Worm (Caenorhabditis elegans) whole organism, late embryonic: ENCODE results near the gene C13C4.6.

Experiments
- C38D4.7 ChIP-seq: fragments of 200-800 bp; sonication (Bioruptor generic); optimal IDR thresholded peaks from 2 replicates; lab custom pipeline; 2018; ENCODE audit warnings: mild to moderate bottlenecking, missing genetic modification characterization, moderate library complexity, missing compliant biosample characterization
- K02D7.2 ChIP-seq: sonication (generic microtip); optimal IDR thresholded peaks from 2 replicates; lab custom pipeline; 2017; ENCODE audit warnings: mild to moderate bottlenecking, missing genetic modification characterization, missing compliant biosample characterization
- T23F11.4 ChIP-seq: fragments of 200-800 bp; sonication (Bioruptor generic); optimal IDR thresholded peaks from 2 replicates; lab custom pipeline; 2018; ENCODE audit warnings: mild to moderate bottlenecking, missing genetic modification characterization, missing compliant biosample characterization
- ahr-1 ChIP-seq: sonication (generic microtip); optimal IDR thresholded peaks from 2 replicates; lab custom pipeline; 2016; ENCODE audit warnings: missing genetic modification characterization, missing compliant biosample characterization
- ama-1 ChIP-seq: fragments of 150-350 bp; optimal IDR thresholded peaks from 2 replicates; lab custom pipeline; 2014
- ceh-14 ChIP-seq: sonication (generic microtip); optimal IDR thresholded peaks from 2 replicates; lab custom pipeline; 2016; ENCODE audit warnings: missing genotype, missing genetic modification characterization, missing compliant biosample characterization
- ceh-19 ChIP-seq: fragments of 200-800 bp; sonication (Bioruptor generic); optimal IDR thresholded peaks from 2 replicates; lab custom pipeline; 2018; ENCODE audit warnings: mild to moderate bottlenecking, missing genetic modification characterization, missing compliant biosample characterization
- ceh-24 ChIP-seq: sonication (generic microtip); optimal IDR thresholded peaks from 2 replicates; lab custom pipeline; 2016; ENCODE audit warnings: mild to moderate bottlenecking, missing genetic modification characterization, missing compliant biosample characterization
- ceh-30 ChIP-seq: fragments of 150-350 bp; optimal IDR thresholded peaks from 2 replicates; lab custom pipeline; 2014; ENCODE audit warnings: missing biosample characterization, missing genetic modification characterization
- ceh-6 ChIP-seq: fragments of 200-800 bp; sonication (Bioruptor generic); optimal IDR thresholded peaks from 2 replicates; lab custom pipeline; 2018; ENCODE audit warnings: mild to moderate bottlenecking, missing genetic modification characterization, missing compliant biosample characterization
- ceh-9 ChIP-seq: sonication (generic microtip); optimal IDR thresholded peaks from 2 replicates; lab custom pipeline; 2016; ENCODE audit warnings: mild to moderate bottlenecking, missing genetic modification characterization, inconsistent platforms, missing compliant biosample characterization
- dmd-4 ChIP-seq: sonication (generic microtip); optimal IDR thresholded peaks from 2 replicates; lab custom pipeline; 2016; ENCODE audit warnings: borderline replicate concordance, missing genetic modification characterization, missing compliant biosample characterization
- dve-1 ChIP-seq: sonication (generic microtip); optimal IDR thresholded peaks from 2 replicates; lab custom pipeline; 2017; ENCODE audit warnings: antibody characterized with exemption, mild to moderate bottlenecking, missing genetic modification characterization, missing compliant biosample characterization
- eyg-1 ChIP-seq: sonication (generic microtip); optimal IDR thresholded peaks from 2 replicates; lab custom pipeline; 2016; ENCODE audit warnings: missing genotype, missing genetic modification characterization, missing compliant biosample characterization
- fax-1 ChIP-seq: sonication (generic microtip); optimal IDR thresholded peaks from 2 replicates; lab custom pipeline; 2016; ENCODE audit warnings: missing genotype, missing genetic modification characterization, missing compliant biosample characterization
- fkh-10 ChIP-seq: fragments of 150-350 bp; optimal IDR thresholded peaks from 2 replicates; lab custom pipeline; 2014; ENCODE audit warnings: missing biosample characterization, missing genetic modification reagents, missing genetic modification characterization
- gmeb-2 ChIP-seq: sonication (generic microtip); optimal IDR thresholded peaks from 2 replicates; lab custom pipeline; 2016; ENCODE audit warnings: missing genetic modification characterization, inconsistent platforms, missing compliant biosample characterization
- hlh-13 ChIP-seq: fragments of 200-800 bp; sonication (Bioruptor generic); optimal IDR thresholded peaks from 2 replicates; lab custom pipeline; 2018; ENCODE audit warnings: mild to moderate bottlenecking, missing genetic modification characterization, missing compliant biosample characterization
- hlh-30 ChIP-seq: sonication (generic microtip); optimal IDR thresholded peaks from 2 replicates; lab custom pipeline; 2017; ENCODE audit warnings: antibody characterized with exemption, missing genetic modification characterization, missing compliant biosample characterization; ENCODE audit not compliant: insufficient read depth
- hlh-8 ChIP-seq: sonication (generic microtip); optimal IDR thresholded peaks from 2 replicates; lab custom pipeline; 2016; ENCODE audit warnings: missing genotype, missing genetic modification characterization, missing compliant biosample characterization
- lim-6 ChIP-seq: sonication (generic microtip); optimal IDR thresholded peaks from 2 replicates; lab custom pipeline; 2016; ENCODE audit warnings: missing genetic modification characterization, missing compliant biosample characterization
- madf-2 ChIP-seq: sonication (generic microtip); optimal IDR thresholded peaks from 2 replicates; lab custom pipeline; 2017; ENCODE audit warnings: missing genetic modification characterization, missing compliant biosample characterization
- nfya-1 ChIP-seq: sonication (generic microtip); optimal IDR thresholded peaks from 2 replicates; lab custom pipeline; 2017; ENCODE audit warnings: missing genetic modification characterization, mild to moderate bottlenecking, missing compliant biosample characterization, antibody characterized with exemption, moderate library complexity
- nhr-11 ChIP-seq: fragments of 150-350 bp; optimal IDR thresholded peaks from 2 replicates; lab custom pipeline; 2014; ENCODE audit warnings: missing biosample characterization, missing genetic modification characterization
- pat-9 ChIP-seq: fragments of 200-800 bp; sonication (Bioruptor generic); optimal IDR thresholded peaks from 2 replicates; lab custom pipeline; 2018; ENCODE audit warnings: mild to moderate bottlenecking, missing genetic modification characterization, moderate library complexity, missing compliant biosample characterization
- pqm-1 ChIP-seq: sonication (generic microtip); optimal IDR thresholded peaks from 2 replicates; lab custom pipeline; 2016; ENCODE audit warnings: missing genetic modification characterization, missing compliant biosample characterization
- ref-2 ChIP-seq: sonication (generic microtip); optimal IDR thresholded peaks from 2 replicates; lab custom pipeline; 2016; ENCODE audit warnings: missing genetic modification characterization, missing compliant biosample characterization
- sox-2 ChIP-seq: fragments of 200-800 bp; sonication (Bioruptor generic); IDR thresholded peaks from 2 replicates; pipeline ENCODE4 v1.3.6; 2022; ENCODE audit warnings: missing genetic modification reagents, missing genetic modification characterization, missing compliant biosample characterization
- sox-4 ChIP-seq: sonication (generic microtip); optimal IDR thresholded peaks from 2 replicates; lab custom pipeline; 2017; ENCODE audit warnings: mild to moderate bottlenecking, missing genetic modification characterization, inconsistent platforms, missing compliant biosample characterization
- syd-9 ChIP-seq: sonication (generic microtip); optimal IDR thresholded peaks from 2 replicates; lab custom pipeline; 2016; ENCODE audit warnings: mild to moderate bottlenecking, missing genetic modification characterization, moderate library complexity, missing compliant biosample characterization
- tbx-2 ChIP-seq: sonication (generic microtip); optimal IDR thresholded peaks from 2 replicates; lab custom pipeline; 2016; ENCODE audit warnings: missing genetic modification characterization, missing compliant biosample characterization
- tbx-7 ChIP-seq: sonication (generic microtip); optimal IDR thresholded peaks from 2 replicates; lab custom pipeline; 2016; ENCODE audit warnings: missing genotype, missing genetic modification characterization, missing compliant biosample characterization
- unc-55 ChIP-seq: sonication (generic microtip); optimal IDR thresholded peaks from 2 replicates; lab custom pipeline; 2017; ENCODE audit warnings: missing biosample characterization, missing genetic modification reagents, missing genetic modification characterization
- zip-5 ChIP-seq: sonication (generic microtip); optimal IDR thresholded peaks from 2 replicates; lab custom pipeline; 2016; ENCODE audit warnings: missing genetic modification characterization, missing compliant biosample characterization
- ztf-16 ChIP-seq: sonication (generic microtip); optimal IDR thresholded peaks from 2 replicates; lab custom pipeline; 2017; ENCODE audit warnings: missing genetic modification characterization, missing compliant biosample characterization

C13C4.6 gene

ce11 chrV:12103920-12104319 is 17.5 kb upstream of the C13C4.6 start, which contains the start of gene nhr-153:
Gene nhr-153, plus strand, starts transcription at chrV:12104220.
- no peak for TF ChIP-seq dmd-4 (tag; lab: Kevin White, UChicago)
- no peak for TF ChIP-seq C38D4.7
- no peak for TF ChIP-seq nhr-11 (tag; lab: Kevin White, UChicago)
- TF ChIP-seq ahr-1 = no peak
- TF ChIP-seq fax-1 = no peak
- no peak for TF ChIP-seq ceh-24 (tag; lab: Kevin White, UChicago)
- TF ChIP-seq gmeb-2 = no peak
- TF ChIP-seq pat-9 (tag; lab: Kevin White, UChicago) = no peak
- no peak for TF ChIP-seq sox-4 (tag; lab: Kevin White, UChicago)

ce11 chrV:12106841-12107240 is 14.5 kb upstream of the C13C4.6 start, which contains the start of gene nhr-136:
Gene nhr-136, plus strand, starts transcription at chrV:12107141.
- TF ChIP-seq nhr-11 (tag; lab: Kevin White, UChicago) (no peak), syd-9 (no peak), lim-6 (no peak), hlh-13 (GFP tag; lab: Kevin White, UChicago) (no peak), hlh-8 (tag; lab: Kevin White, UChicago) (no peak), fkh-10 (GFP tag; lab: Kevin White, UChicago) (no peak), T23F11.4 (GFP tag; lab: Kevin White, UChicago) (no peak), ceh-6 (GFP tag; lab: Kevin White, UChicago) (no peak), K02D7.2 (no peak), tbx-7 (tag; lab: Kevin White, UChicago) (no peak), zip-5 (no peak), sox-2 (GFP tag; lab: Robert Waterston, UW) (no peak), tbx-2 (tag; lab: Kevin White, UChicago) (no peak), unc-55 (GFP tag; lab: Kevin White, UChicago) (no peak), dve-1 (tag; lab: Kevin White, UChicago) (no peak), ztf-16 (tag; lab: Kevin White, UChicago) (no peak)

ce11 chrV:12111452-12111851 is 9.9 kb upstream of the C13C4.6 start, which contains the start of gene lhpp-1:
Gene lhpp-1, minus strand, starts transcription at chrV:12111805.
- TF ChIP-seq hlh-30 (tag; lab: Kevin White, UChicago) = peak; percentile 55
- no peak for TF ChIP-seq nfya-1 (tag; lab: Kevin White, UChicago)
- TF ChIP-seq unc-55 (GFP tag; lab: Kevin White, UChicago) = peak; percentile 33
- TF ChIP-seq, all 69 proteins: peak for 2

ce11 chrV:12113726-12114125 is 7.6 kb upstream of the C13C4.6 start:
- TF ChIP-seq pqm-1 (tag; lab: Kevin White, UChicago) (no peak), zip-5 (no peak), ceh-30 (tag; lab: Kevin White, UChicago) (no peak), madf-2 (tag; lab: Kevin White, UChicago) (no peak), sox-2 (GFP tag; lab: Robert Waterston, UW) (no peak), ceh-19 (GFP tag; lab: Kevin White, UChicago) (no peak), fax-1 (no peak), ceh-24 (tag; lab: Kevin White, UChicago) (no peak), ceh-14 (no peak), hlh-30 (tag; lab: Kevin White, UChicago) (no peak), tbx-7 (tag; lab: Kevin White, UChicago) (no peak), nhr-11 (tag; lab: Kevin White, UChicago) (no peak), sox-4 (tag; lab: Kevin White, UChicago) (no peak), lim-6 (no peak), ceh-6 (GFP tag; lab: Kevin White, UChicago) (no peak), unc-55 (GFP tag; lab: Kevin White, UChicago) (no peak), ref-2 (tag; lab: Kevin White, UChicago) (no peak), ama-1 (lab: Kevin White, UChicago) (no peak)

ce11 chrV:12114693-12115092 is 6.7 kb upstream of the C13C4.6 start, which contains the start of gene spin-1:
Gene spin-1, plus strand, starts transcription at chrV:12114993.
- TF ChIP-seq ceh-9 (tag; lab: Kevin White, UChicago) (no peak), eyg-1 (tag; lab: Kevin White, UChicago) (no peak)
- TF ChIP-seq, all 69 proteins: peak for 0
